Fruit fly (Drosophila melanogaster): ENCODE measurements around the gene Pgant8.

DNA sequence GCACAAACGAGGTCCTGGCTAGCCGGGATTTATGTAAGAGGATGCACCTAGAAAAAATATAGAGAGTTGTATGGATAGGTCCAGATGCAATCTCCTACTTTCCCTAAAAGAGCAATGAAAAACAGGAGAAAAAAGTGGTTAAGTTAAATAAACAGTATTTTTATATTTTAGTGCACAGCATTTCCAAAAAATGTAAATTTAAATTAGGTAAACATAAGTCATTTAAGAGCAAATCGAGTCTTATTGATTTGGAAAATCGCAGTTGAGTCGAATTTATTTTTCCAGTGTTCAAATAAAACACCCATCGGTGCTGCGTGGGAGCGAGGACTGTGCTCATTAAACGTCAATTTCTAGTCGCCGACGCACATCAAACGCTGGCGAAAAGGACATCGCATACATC is 17.9 kb upstream of the Pgant8 start:
- TF ChIP-seq psq (optimal IDR thresholded peaks at IDR 0.05) (no peak), EcR (GFP tag; optimal IDR thresholded peaks at IDR 0.05) (no peak), usp (GFP tag; optimal IDR thresholded peaks at IDR 0.05) (no peak), CG8478 (optimal IDR thresholded peaks at IDR 0.05) (no peak)
